Fruit fly (Drosophila melanogaster) whole organism, embryonic: ENCODE measurements around the gene Art9.

Source experiments
- Bgb ChIP-seq: fragments of 200-800 bp; sonication (Bioruptor generic); IDR thresholded peaks from 2 replicates; pipeline ENCODE4 v1.3.6; 2022; ENCODE audit warnings: missing biosample characterization, missing genetic modification characterization; ENCODE audit not compliant: partially characterized antibody
- C15 ChIP-seq: fragments of 200-800 bp; sonication (Bioruptor generic); IDR thresholded peaks from 3 replicates; pipeline ENCODE4 v1.3.6; 2022; ENCODE audit warnings: missing biosample characterization, missing genetic modification characterization
- CG10366 ChIP-seq: fragments of 200-800 bp; sonication (Bioruptor generic); IDR thresholded peaks from 2 replicates; pipeline ENCODE4 v1.3.6; 2022; ENCODE audit warnings: missing biosample characterization, missing genetic modification characterization
- CG10431 ChIP-seq: fragments of 200-800 bp; sonication (Bioruptor generic); optimal IDR thresholded peaks from 3 replicates; lab custom pipeline; 2018; ENCODE audit warnings: missing biosample characterization, mild to moderate bottlenecking, missing genetic modification characterization
- CG10462 ChIP-seq: fragments of 200-800 bp; sonication (Bioruptor generic); optimal IDR thresholded peaks from 2 replicates; lab custom pipeline; 2016; ENCODE audit warnings: missing biosample characterization, missing genetic modification characterization
- CG10979 ChIP-seq: fragments of 200-800 bp; sonication (Bioruptor generic); optimal IDR thresholded peaks from 2 replicates; lab custom pipeline; 2018; ENCODE audit warnings: missing biosample characterization, mild to moderate bottlenecking, missing genetic modification characterization, moderate library complexity
- CG11560 ChIP-seq: fragments of 200-800 bp; sonication (Bioruptor generic); IDR thresholded peaks from 3 replicates; pipeline ENCODE4 v1.3.6; 2022; ENCODE audit warnings: missing biosample characterization, missing genetic modification characterization
- CG12104 ChIP-seq: fragments of 200-800 bp; sonication (Bioruptor generic); optimal IDR thresholded peaks from 3 replicates; lab custom pipeline; 2016; ENCODE audit warnings: missing biosample characterization, missing genetic modification characterization
- CG17612 ChIP-seq: fragments of 200-800 bp; sonication (Bioruptor generic); IDR thresholded peaks from 2 replicates; pipeline ENCODE4 v1.3.6; 2022; ENCODE audit warnings: missing biosample characterization, missing genetic modification characterization
- CG18011 ChIP-seq: fragments of 200-800 bp; sonication (Bioruptor generic); optimal IDR thresholded peaks from 2 replicates; lab custom pipeline; 2017; ENCODE audit warnings: missing biosample characterization, missing genetic modification characterization, mild to moderate bottlenecking, moderate library complexity, missing genotype
- CG3163 ChIP-seq: fragments of 200-800 bp; sonication (Bioruptor generic); optimal IDR thresholded peaks from 3 replicates; lab custom pipeline; 2016; ENCODE audit warnings: missing biosample characterization, missing genetic modification characterization
- CG32767 ChIP-seq: fragments of 200-800 bp; sonication (Bioruptor generic); IDR thresholded peaks from 2 replicates; pipeline ENCODE4 v1.3.6; 2022; ENCODE audit warnings: missing biosample characterization, missing genetic modification characterization
- CG3407 ChIP-seq: fragments of 200-800 bp; sonication (Bioruptor generic); optimal IDR thresholded peaks from 2 replicates; lab custom pipeline; 2018; ENCODE audit warnings: missing biosample characterization, mild to moderate bottlenecking, missing genetic modification characterization
- CG3847 ChIP-seq: fragments of 200-800 bp; sonication (Bioruptor generic); IDR thresholded peaks from 2 replicates; pipeline ENCODE4 v1.3.6; 2022; ENCODE audit warnings: missing biosample characterization, missing genetic modification characterization
- CG42726 ChIP-seq: fragments of 200-800 bp; sonication (Bioruptor generic); IDR thresholded peaks from 2 replicates; pipeline ENCODE4 v1.3.6; 2022; ENCODE audit warnings: missing biosample characterization, missing genetic modification characterization; ENCODE audit not compliant: partially characterized antibody
- CG4328 ChIP-seq: fragments of 200-800 bp; sonication (Bioruptor generic); optimal IDR thresholded peaks from 3 replicates; lab custom pipeline; 2017; ENCODE audit warnings: missing biosample characterization, missing genetic modification reagents, missing genetic modification characterization
- CG4424 ChIP-seq: fragments of 200-800 bp; sonication (Bioruptor generic); optimal IDR thresholded peaks from 3 replicates; lab custom pipeline; 2016; ENCODE audit warnings: missing biosample characterization, missing genetic modification characterization
- CG4820 ChIP-seq: fragments of 200-800 bp; sonication (Bioruptor generic); optimal IDR thresholded peaks from 3 replicates; lab custom pipeline; 2016; ENCODE audit warnings: missing biosample characterization, missing genetic modification characterization
- CG6175 ChIP-seq: fragments of 200-800 bp; sonication (Bioruptor generic); IDR thresholded peaks from 3 replicates; pipeline ENCODE4 v1.3.6; 2022; ENCODE audit warnings: missing biosample characterization, missing genetic modification characterization
- CG8388 ChIP-seq: fragments of 200-800 bp; sonication (Bioruptor generic); optimal IDR thresholded peaks from 2 replicates; lab custom pipeline; 2019; ENCODE audit warnings: missing biosample characterization, mild to moderate bottlenecking, missing genetic modification characterization, moderate library complexity
- CG8478 ChIP-seq: fragments of >200 bp; optimal IDR thresholded peaks from 2 replicates; lab custom pipeline; 2018
- CG8924 ChIP-seq: fragments of 200-800 bp; optimal IDR thresholded peaks from 3 replicates; lab custom pipeline; 2019; ENCODE audit warnings: missing biosample characterization, mild to moderate bottlenecking, missing genetic modification characterization, moderate library complexity
- CG9437 ChIP-seq: fragments of 200-800 bp; sonication (Bioruptor generic); optimal IDR thresholded peaks from 2 replicates; lab custom pipeline; 2018; ENCODE audit warnings: missing biosample characterization, mild to moderate bottlenecking, missing genetic modification characterization
- CG9797 ChIP-seq: fragments of 200-800 bp; sonication (Bioruptor generic); optimal IDR thresholded peaks from 3 replicates; lab custom pipeline; 2018; ENCODE audit warnings: missing biosample characterization, mild to moderate bottlenecking, missing genetic modification characterization
- CkIIα-i1 ChIP-seq: fragments of 200-800 bp; sonication (Bioruptor generic); IDR thresholded peaks from 2 replicates; pipeline ENCODE4 v1.3.6; 2022; ENCODE audit warnings: missing biosample characterization, missing genetic modification characterization
- D ChIP-seq, 2 experiments: fragments of 200-800 bp in 1 of 2; fragments of >200 bp in 1 of 2; sonication (Bioruptor generic) in 1 of 2; optimal IDR thresholded peaks; 2 replicates in 1 of 2; 3 replicates in 1 of 2; lab custom pipeline; 2017; ENCODE audit warnings: mild to moderate bottlenecking in 1 of 2, missing biosample characterization in 1 of 2, missing genetic modification characterization in 1 of 2, missing genetic modification reagents in 1 of 2
- Deaf1 ChIP-seq: fragments of 200-800 bp; optimal IDR thresholded peaks from 3 replicates; lab custom pipeline; 2019; ENCODE audit warnings: missing biosample characterization, mild to moderate bottlenecking, missing genetic modification characterization, moderate library complexity
- Dip2 ChIP-seq: fragments of 200-800 bp; sonication (Bioruptor generic); IDR thresholded peaks from 2 replicates; pipeline ENCODE4 v1.3.6; 2022; ENCODE audit warnings: missing biosample characterization, missing genetic modification characterization
- E2f1 ChIP-seq: fragments of 200-800 bp; sonication (Bioruptor generic); IDR thresholded peaks from 2 replicates; pipeline ENCODE4 v1.3.6; 2022; ENCODE audit warnings: missing biosample characterization, missing genetic modification characterization
- E2f2 ChIP-seq: fragments of 200-800 bp; sonication (Bioruptor generic); IDR thresholded peaks from 2 replicates; pipeline ENCODE4 v1.3.6; 2022; ENCODE audit warnings: missing biosample characterization, missing genetic modification characterization
- Fer1 ChIP-seq: fragments of 200-800 bp; sonication (Bioruptor generic); optimal IDR thresholded peaks from 2 replicates; lab custom pipeline; 2017; ENCODE audit warnings: missing biosample characterization, mild to moderate bottlenecking, missing genetic modification characterization
- HLH4C ChIP-seq: fragments of 200-800 bp; sonication (Bioruptor generic); IDR thresholded peaks from 3 replicates; pipeline ENCODE4 v1.3.6; 2022; ENCODE audit warnings: missing biosample characterization, missing genetic modification characterization; ENCODE audit not compliant: partially characterized antibody
- Hmr ChIP-seq: fragments of 200-800 bp; sonication (Bioruptor generic); optimal IDR thresholded peaks from 3 replicates; lab custom pipeline; 2017; ENCODE audit warnings: mild to moderate bottlenecking, missing biosample characterization, missing genetic modification reagents, missing genetic modification characterization
- Nf-YC ChIP-seq: fragments of 200-800 bp; optimal IDR thresholded peaks from 3 replicates; lab custom pipeline; 2019; ENCODE audit warnings: missing biosample characterization, mild to moderate bottlenecking, missing genetic modification characterization, moderate library complexity
- Sry-β ChIP-seq: fragments of 200-800 bp; sonication (Bioruptor generic); optimal IDR thresholded peaks from 2 replicates; lab custom pipeline; 2018; ENCODE audit warnings: missing biosample characterization, mild to moderate bottlenecking, missing genetic modification characterization, moderate library complexity
- Vsx1 ChIP-seq: fragments of 200-800 bp; sonication (Bioruptor generic); optimal IDR thresholded peaks from 2 replicates; lab custom pipeline; 2017; ENCODE audit warnings: missing biosample characterization, mild to moderate bottlenecking, missing genetic modification characterization, missing genetic modification reagents
- Xbp1 ChIP-seq: fragments of 200-800 bp; sonication (Bioruptor generic); optimal IDR thresholded peaks from 3 replicates; lab custom pipeline; 2016; ENCODE audit warnings: missing biosample characterization, mild to moderate bottlenecking, missing genetic modification characterization
- dan ChIP-seq: fragments of 200-800 bp; sonication (Bioruptor generic); IDR thresholded peaks from 2 replicates; pipeline ENCODE4 v1.3.6; 2022; ENCODE audit warnings: missing biosample characterization, missing genetic modification characterization
- emc ChIP-seq: fragments of 200-800 bp; sonication (Bioruptor generic); optimal IDR thresholded peaks from 2 replicates; lab custom pipeline; 2016; ENCODE audit warnings: missing biosample characterization, missing genetic modification characterization
- esg ChIP-seq: fragments of 200-800 bp; sonication (Bioruptor generic); conservative IDR thresholded peaks from 2 replicates; pipeline ENCODE4 v1.3.6; 2022; ENCODE audit warnings: missing biosample characterization, missing genetic modification characterization
- eyg ChIP-seq: fragments of 200-800 bp; sonication (Bioruptor generic); optimal IDR thresholded peaks from 3 replicates; lab custom pipeline; 2016; ENCODE audit warnings: missing biosample characterization, missing genetic modification characterization
- fd96Cb ChIP-seq: fragments of 200-800 bp; sonication (Bioruptor generic); optimal IDR thresholded peaks from 2 replicates; lab custom pipeline; 2018; ENCODE audit warnings: missing biosample characterization, mild to moderate bottlenecking, missing genetic modification characterization, moderate library complexity
- gsb ChIP-seq: fragments of 200-800 bp; sonication (Bioruptor generic); IDR thresholded peaks from 2 replicates; pipeline ENCODE4 v1.3.6; 2022; ENCODE audit warnings: missing biosample characterization, missing genetic modification characterization
- hkb ChIP-seq, 2 experiments: fragments of 200-800 bp in 1 of 2; fragments of >200 bp in 1 of 2; sonication (Bioruptor generic) in 1 of 2; IDR thresholded peaks in 1 of 2; optimal IDR thresholded peaks in 1 of 2; 2 replicates each; pipeline versions ENCODE4 v1.3.6 to Lab custom; 2017 to 2022; ENCODE audit warnings: missing biosample characterization in 1 of 2, missing genetic modification characterization in 1 of 2
- ind ChIP-seq: fragments of 200-800 bp; sonication (Bioruptor generic); optimal IDR thresholded peaks from 3 replicates; lab custom pipeline; 2016; ENCODE audit warnings: missing biosample characterization, missing genetic modification characterization
- otp ChIP-seq: fragments of 200-800 bp; sonication (Bioruptor generic); IDR thresholded peaks from 3 replicates; pipeline ENCODE4, ENCODE4 v1.3.6; 2022; ENCODE audit warnings: missing biosample characterization, missing genetic modification characterization
- pzg ChIP-seq: fragments of 200-800 bp; sonication (Bioruptor generic); optimal IDR thresholded peaks from 3 replicates; lab custom pipeline; 2018; ENCODE audit warnings: missing biosample characterization, mild to moderate bottlenecking, missing genetic modification characterization, moderate library complexity
- tin ChIP-seq: fragments of 200-800 bp; sonication (Bioruptor generic); optimal IDR thresholded peaks from 3 replicates; lab custom pipeline; 2016; ENCODE audit warnings: missing biosample characterization, missing genetic modification characterization
- z ChIP-seq: fragments of 200-800 bp; sonication (Bioruptor generic); IDR thresholded peaks from 3 replicates; pipeline ENCODE4 v1.3.6; 2022; ENCODE audit warnings: missing biosample characterization, missing genetic modification characterization
- zf30C ChIP-seq: fragments of 200-800 bp; sonication (Bioruptor generic); optimal IDR thresholded peaks from 3 replicates; lab custom pipeline; 2018; ENCODE audit warnings: missing biosample characterization, mild to moderate bottlenecking, missing genetic modification characterization

Art9 gene

DNA sequence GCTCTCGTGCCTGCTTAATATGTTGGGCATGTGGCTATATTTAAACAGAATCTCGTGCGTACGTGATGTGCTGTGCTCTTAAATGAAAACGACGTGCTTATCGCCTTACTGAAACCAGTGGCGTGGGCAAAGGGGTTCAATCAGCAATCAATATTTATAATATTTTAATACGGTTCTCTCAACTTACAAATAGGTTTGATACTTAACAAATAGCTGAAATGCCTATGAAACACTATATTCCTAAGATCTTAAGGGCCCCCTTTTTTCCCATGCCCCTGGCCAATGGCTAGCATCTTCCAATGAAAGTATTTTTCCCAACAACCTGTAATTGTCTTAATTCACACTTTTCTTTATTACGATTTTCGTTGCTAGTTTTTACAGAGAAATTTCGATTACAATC, 27.6 kb downstream of the Art9 start (continued):
- TF ChIP-seq pzg (GFP tag; lab: Kevin White, UChicago) (no peak), z (GFP tag; lab: Robert Waterston, UW) (0 out of 3 replicates have a peak, but pooled peaks have one; percentile 45), CG32767 (peak; percentile 77), CG10431 (GFP tag; lab: Kevin White, UChicago) (no peak), CG17612 (0 out of 2 replicates have a peak, but pooled peaks have one; percentile 22), CG9437 (GFP tag; lab: Kevin White, UChicago) (peak; percentile 7), CG6175 (GFP tag; lab: Robert Waterston, UW) (0 out of 3 replicates have a peak, but pooled peaks have one; percentile 24), ind (GFP tag; lab: Kevin White, UChicago) (peak; percentile 56), eyg (GFP tag; lab: Kevin White, UChicago) (no peak), E2f2 (GFP tag; lab: Robert Waterston, UW) (peak; percentile 49; the same call in 1 of the 2 replicates), emc (GFP tag; lab: Kevin White, UChicago) (no peak), CkIIα-i1 (no peak), CG18011 (GFP tag; lab: Kevin White, UChicago) (no peak), Sry-β (GFP tag; lab: Kevin White, UChicago) (no peak), CG10462 (GFP tag; lab: Kevin White, UChicago) (peak; percentile 54), E2f1 (peak; percentile 72), Vsx1 (GFP tag; lab: Kevin White, UChicago) (no peak), otp (peak; percentile 81; the same call in 2 of the 3 replicates), fd96Cb (tag; lab: Kevin White, UChicago) (peak; percentile 69), CG8924 (tag; lab: Kevin White, UChicago) (peak; percentile 76), CG11560 (tag; lab: Robert Waterston, UW) (0 out of 3 replicates have a peak, but pooled peaks have one; percentile 46), C15 (GFP tag; lab: Robert Waterston, UW) (0 out of 3 replicates have a peak, but pooled peaks have one; percentile 52), hkb (optimal IDR thresholded peaks at IDR 0.05; lab: Kevin White, UChicago) (no peak), hkb (GFP tag; IDR thresholded peaks at IDR 0.05; lab: Robert Waterston, UW) (peak; percentile 73), Nf-YC (no peak), Hmr (GFP tag; lab: Kevin White, UChicago) (peak; percentile 41), Dip2 (peak; percentile 30; the same call in 1 of the 2 replicates), esg (peak; percentile 39; the same call in 1 of the 2 replicates), CG10979 (tag; lab: Kevin White, UChicago) (peak; percentile 82), CG8388 (GFP tag; lab: Kevin White, UChicago) (peak; percentile 73), CG10366 (GFP tag; lab: Robert Waterston, UW) (peak; percentile 68), CG4820 (peak; percentile 72), CG4424 (GFP tag; lab: Kevin White, UChicago) (peak; percentile 81), CG3407 (GFP tag; lab: Kevin White, UChicago) (peak; percentile 37), CG3847 (peak; percentile 51), CG42726 (no peak), CG8478 (lab: Kevin White, UChicago) (no peak), gsb (GFP tag; lab: Robert Waterston, UW) (peak; percentile 59; the same call in 1 of the 2 replicates), CG4328 (GFP tag; lab: Kevin White, UChicago) (no peak), D (optimal IDR thresholded peaks at IDR 0.05; lab: Kevin White, UChicago) (no peak), D (GFP tag; optimal IDR thresholded peaks at IDR 0.05; lab: Kevin White, UChicago) (peak; percentile 63), Bgb (GFP tag; lab: Robert Waterston, UW) (no peak), HLH4C (GFP tag; lab: Robert Waterston, UW) (no peak), CG3163 (no peak), zf30C (GFP tag; lab: Kevin White, UChicago) (no peak), Deaf1 (peak; percentile 19), CG12104 (GFP tag; lab: Kevin White, UChicago) (peak; percentile 38), dan (GFP tag; lab: Robert Waterston, UW) (peak; percentile 76), CG9797 (no peak), Fer1 (peak; percentile 27), tin (GFP tag; lab: Kevin White, UChicago) (peak; percentile 74), Xbp1 (GFP tag; lab: Kevin White, UChicago) (peak; percentile 77)
